Worm (Caenorhabditis elegans) whole organism, early embryonic: ENCODE results near the gene K07G6.1.

Experiments used
- B0310.2 ChIP-seq: sonication (generic microtip); optimal IDR thresholded peaks from 2 replicates; lab custom pipeline; 2016; ENCODE audit warnings: mild to moderate bottlenecking, missing genetic modification characterization, missing compliant biosample characterization
- F13C5.2 ChIP-seq: sonication (generic microtip); optimal IDR thresholded peaks from 2 replicates; lab custom pipeline; 2017; ENCODE audit warnings: mild to moderate bottlenecking, missing genetic modification characterization, inconsistent platforms, missing compliant biosample characterization
- aly-1 ChIP-seq: sonication (generic microtip); optimal IDR thresholded peaks from 2 replicates; lab custom pipeline; 2016; ENCODE audit warnings: missing genetic modification characterization, missing compliant biosample characterization
- ama-1 ChIP-seq: fragments of 150-350 bp; optimal IDR thresholded peaks from 2 replicates; lab custom pipeline; 2014
- ceh-13 ChIP-seq: fragments of 200-800 bp; sonication (Bioruptor generic); optimal IDR thresholded peaks from 2 replicates; lab custom pipeline; 2018; ENCODE audit warnings: mild to moderate bottlenecking, missing genetic modification characterization, missing compliant biosample characterization
- ceh-36 ChIP-seq: sonication (generic microtip); optimal IDR thresholded peaks from 2 replicates; lab custom pipeline; 2016; ENCODE audit warnings: missing genetic modification characterization, inconsistent platforms, missing compliant biosample characterization
- ets-7 ChIP-seq: sonication (generic microtip); optimal IDR thresholded peaks from 2 replicates; lab custom pipeline; 2016; ENCODE audit warnings: missing genotype, missing genetic modification characterization, missing compliant biosample characterization
- flt-1 ChIP-seq: fragments of 200-800 bp; sonication (Bioruptor generic); IDR thresholded peaks from 2 replicates; pipeline ENCODE4 v1.3.6; 2022; ENCODE audit warnings: missing genetic modification characterization, missing compliant biosample characterization
- hmbx-1 ChIP-seq: sonication (generic microtip); optimal IDR thresholded peaks from 2 replicates; lab custom pipeline; 2016; ENCODE audit warnings: mild to moderate bottlenecking, missing genetic modification characterization, missing compliant biosample characterization
- hmg-4 ChIP-seq: fragments of 200-800 bp; sonication (Bioruptor generic); optimal IDR thresholded peaks from 2 replicates; lab custom pipeline; 2018; ENCODE audit warnings: mild to moderate bottlenecking, missing genetic modification characterization, missing compliant biosample characterization
- hnd-1 ChIP-seq: sonication (generic microtip); optimal IDR thresholded peaks from 2 replicates; lab custom pipeline; 2016; ENCODE audit warnings: missing genetic modification characterization, missing compliant biosample characterization
- pes-1 ChIP-seq: fragments of 200-800 bp; sonication (Bioruptor generic); IDR thresholded peaks from 2 replicates; pipeline ENCODE4 v1.3.6; 2022; ENCODE audit warnings: missing genetic modification reagents, missing genetic modification characterization, missing compliant biosample characterization
- scrt-1 ChIP-seq: fragments of 200-800 bp; sonication (Bioruptor generic); IDR thresholded peaks from 2 replicates; pipeline ENCODE4 v1.3.6; 2022; ENCODE audit warnings: missing genetic modification characterization, missing compliant biosample characterization
- sea-1 ChIP-seq: fragments of 200-800 bp; sonication (Bioruptor generic); conservative IDR thresholded peaks from 2 replicates; pipeline ENCODE4 v1.3.6; 2022; ENCODE audit warnings: missing genetic modification characterization, missing compliant biosample characterization
- tbx-11 ChIP-seq: fragments of 200-800 bp; sonication (Bioruptor generic); IDR thresholded peaks from 2 replicates; pipeline ENCODE4 v1.3.6; 2022; ENCODE audit warnings: missing genetic modification characterization, missing compliant biosample characterization
- tbx-37 ChIP-seq: fragments of 200-800 bp; sonication (Bioruptor generic); conservative IDR thresholded peaks from 2 replicates; pipeline ENCODE4 v1.3.6; 2022; ENCODE audit warnings: missing genetic modification reagents, missing genetic modification characterization, missing compliant biosample characterization
- tra-4 ChIP-seq: sonication (generic microtip); optimal IDR thresholded peaks from 2 replicates; lab custom pipeline; 2017; ENCODE audit warnings: missing genetic modification characterization, missing compliant biosample characterization

Gene K07G6.1

ce11 chrII:1741248-1741647 is at the start of gene K07G6.1:
K07G6.1 (plus strand) TSS chrII:1741548.
- no peak for TF ChIP-seq flt-1
- TF ChIP-seq ets-7 (tag; lab: Kevin White, UChicago) = no peak
- TF ChIP-seq pes-1 = no peak
- TF ChIP-seq aly-1 (tag; lab: Kevin White, UChicago) = no peak
- no peak for TF ChIP-seq tra-4
- no peak for TF ChIP-seq B0310.2 (tag; lab: Kevin White, UChicago)
- TF ChIP-seq F13C5.2 (tag; lab: Kevin White, UChicago) = no peak
- no peak for TF ChIP-seq hnd-1 (tag; lab: Kevin White, UChicago)

ce11 chrII:1692827-1693226 is 48.5 kb upstream of the K07G6.1 start, which contains the start of gene fbxc-21:
fbxc-21 (minus strand) TSS chrII:1692927.
- no peak for TF ChIP-seq tbx-11 (GFP tag; lab: Robert Waterston, UW)
- TF ChIP-seq hmg-4 = no peak
- TF ChIP-seq ets-7 (tag; lab: Kevin White, UChicago) = no peak
- no peak for TF ChIP-seq ceh-36 (tag; lab: Kevin White, UChicago)
- TF ChIP-seq sea-1 (GFP tag; lab: Robert Waterston, UW) = no peak
- TF ChIP-seq flt-1 = no peak
- no peak for TF ChIP-seq aly-1 (tag; lab: Kevin White, UChicago)
- TF ChIP-seq pes-1 = no peak
- no peak for TF ChIP-seq hnd-1 (tag; lab: Kevin White, UChicago)
- no peak for TF ChIP-seq ama-1 (lab: Kevin White, UChicago)
- no peak for TF ChIP-seq ceh-13 (GFP tag; lab: Kevin White, UChicago)
- no peak for TF ChIP-seq scrt-1 (GFP tag; lab: Robert Waterston, UW)
- TF ChIP-seq tra-4 = no peak
- TF ChIP-seq F13C5.2 (tag; lab: Kevin White, UChicago) = no peak
- no peak for TF ChIP-seq tbx-37 (GFP tag; lab: Robert Waterston, UW)
- no peak for TF ChIP-seq hmbx-1
- no peak for TF ChIP-seq B0310.2 (tag; lab: Kevin White, UChicago)

- TF ChIP-seq F13C5.2 (tag; lab: Kevin White, UChicago) (no peak), ets-7 (tag; lab: Kevin White, UChicago) (no peak), flt-1 (no peak), tra-4 (no peak), hmbx-1 (no peak), ceh-13 (GFP tag; lab: Kevin White, UChicago) (no peak), ceh-36 (tag; lab: Kevin White, UChicago) (no peak), hmg-4 (no peak), tbx-11 (GFP tag; lab: Robert Waterston, UW) (no peak), hnd-1 (tag; lab: Kevin White, UChicago) (no peak), B0310.2 (tag; lab: Kevin White, UChicago) (no peak), pes-1 (no peak), scrt-1 (GFP tag; lab: Robert Waterston, UW) (no peak), aly-1 (tag; lab: Kevin White, UChicago) (no peak), sea-1 (GFP tag; lab: Robert Waterston, UW) (no peak), ama-1 (lab: Kevin White, UChicago) (no peak), tbx-37 (GFP tag; lab: Robert Waterston, UW) (no peak)
Observed at ce11 chrII:1694530-1694929, 46.8 kb upstream of the K07G6.1 start, which contains the start of gene fbxc-26. fbxc-26 (minus strand) TSS chrII:1694630.

ce11 chrII:1695861-1696260 is 45.5 kb upstream of the K07G6.1 start, which contains the start of gene F58E1.13:
F58E1.13 (minus strand) TSS chrII:1695872.
- TF ChIP-seq flt-1 = no peak
- no peak for TF ChIP-seq ets-7 (tag; lab: Kevin White, UChicago)
- TF ChIP-seq tbx-37 (GFP tag; lab: Robert Waterston, UW) = no peak
- TF ChIP-seq hnd-1 (tag; lab: Kevin White, UChicago) = no peak
- TF ChIP-seq hmg-4 = no peak
- no peak for TF ChIP-seq tra-4
- no peak for TF ChIP-seq B0310.2 (tag; lab: Kevin White, UChicago)
- TF ChIP-seq F13C5.2 (tag; lab: Kevin White, UChicago) = no peak
- no peak for TF ChIP-seq aly-1 (tag; lab: Kevin White, UChicago)
- TF ChIP-seq ceh-36 (tag; lab: Kevin White, UChicago) = no peak
- TF ChIP-seq hmbx-1 = no peak
- TF ChIP-seq tbx-11 (GFP tag; lab: Robert Waterston, UW) = no peak
- TF ChIP-seq ceh-13 (GFP tag; lab: Kevin White, UChicago) = no peak
- no peak for TF ChIP-seq scrt-1 (GFP tag; lab: Robert Waterston, UW)
- TF ChIP-seq pes-1 = no peak
- TF ChIP-seq sea-1 (GFP tag; lab: Robert Waterston, UW) = no peak
- TF ChIP-seq ama-1 (lab: Kevin White, UChicago) = no peak

ce11 chrII:1703363-1703762 is 38.0 kb upstream of the K07G6.1 start, which contains the start of gene fbxb-47:
fbxb-47 (minus strand) TSS chrII:1703463.
- TF ChIP-seq hmg-4 (no peak), scrt-1 (GFP tag; lab: Robert Waterston, UW) (no peak), tbx-37 (GFP tag; lab: Robert Waterston, UW) (no peak), ets-7 (tag; lab: Kevin White, UChicago) (no peak), ceh-36 (tag; lab: Kevin White, UChicago) (no peak), hnd-1 (tag; lab: Kevin White, UChicago) (no peak), flt-1 (no peak), hmbx-1 (no peak), pes-1 (no peak), aly-1 (tag; lab: Kevin White, UChicago) (no peak), ama-1 (lab: Kevin White, UChicago) (no peak), F13C5.2 (tag; lab: Kevin White, UChicago) (no peak), sea-1 (GFP tag; lab: Robert Waterston, UW) (no peak), ceh-13 (GFP tag; lab: Kevin White, UChicago) (no peak)

- no peak for TF ChIP-seq hmbx-1
- TF ChIP-seq F13C5.2 (tag; lab: Kevin White, UChicago) = no peak
- TF ChIP-seq ets-7 (tag; lab: Kevin White, UChicago) = no peak
Observed at ce11 chrII:1706385-1706784, 35.0 kb upstream of the K07G6.1 start, which contains the start of gene sdz-18. sdz-18 (minus strand) TSS chrII:1706485.

ce11 chrII:1709959-1710358 is 31.4 kb upstream of the K07G6.1 start, which contains the start of gene fbxa-184:
fbxa-184 (plus strand) TSS chrII:1710259.
- no peak for TF ChIP-seq F13C5.2 (tag; lab: Kevin White, UChicago)
- TF ChIP-seq scrt-1 (GFP tag; lab: Robert Waterston, UW) = no peak
- no peak for TF ChIP-seq tbx-37 (GFP tag; lab: Robert Waterston, UW)
- no peak for TF ChIP-seq ama-1 (lab: Kevin White, UChicago)
- TF ChIP-seq sea-1 (GFP tag; lab: Robert Waterston, UW) = no peak
- TF ChIP-seq tra-4 = no peak
- TF ChIP-seq tbx-11 (GFP tag; lab: Robert Waterston, UW) = no peak
- TF ChIP-seq hmbx-1 = no peak
- TF ChIP-seq flt-1 = no peak
- no peak for TF ChIP-seq ceh-13 (GFP tag; lab: Kevin White, UChicago)
- TF ChIP-seq ceh-36 (tag; lab: Kevin White, UChicago) = no peak
